Worm (Caenorhabditis elegans) whole organism, L4 larva: ENCODE results near the gene ZK1321.4.

Source experiments
- dve-1 ChIP-seq: sonication (generic microtip); optimal IDR thresholded peaks from 2 replicates; lab custom pipeline; 2017; ENCODE audit warnings: antibody characterized with exemption, mild to moderate bottlenecking, missing genetic modification characterization, missing compliant biosample characterization; ENCODE audit not compliant: insufficient read depth
- lin-39 ChIP-seq: fragments of 150-350 bp; optimal IDR thresholded peaks from 2 replicates; lab custom pipeline; 2014; ENCODE audit warnings: missing biosample characterization, missing genetic modification reagents, missing genetic modification characterization
- nhr-237 ChIP-seq: sonication (generic microtip); optimal IDR thresholded peaks from 2 replicates; lab custom pipeline; 2017; ENCODE audit warnings: missing biosample characterization, missing genetic modification characterization
- nhr-77 ChIP-seq: fragments of 150-350 bp; optimal IDR thresholded peaks from 2 replicates; lab custom pipeline; 2014; ENCODE audit warnings: missing biosample characterization, missing genetic modification characterization
- snpc-4 ChIP-seq: fragments of 150-350 bp; optimal IDR thresholded peaks from 2 replicates; lab custom pipeline; 2014; ENCODE audit warnings: missing biosample characterization, missing genetic modification characterization

- TF ChIP-seq snpc-4 (no peak), dve-1 (tag; lab: Kevin White, UChicago) (no peak), nhr-77 (no peak), lin-39 (no peak), nhr-237 (tag; lab: Kevin White, UChicago) (no peak)
These were observed 18.3 kb downstream of the ZK1321.4 start for ce11 chrII:9755425-9755824.
